Fruit fly (Drosophila melanogaster) whole organism, embryonic: ENCODE results near the gene tinc.

Experiments
- CG10267 ChIP-seq: fragments of 200-800 bp; sonication (Bioruptor generic); optimal IDR thresholded peaks from 2 replicates; lab custom pipeline; 2018; ENCODE audit warnings: missing biosample characterization, mild to moderate bottlenecking, missing genetic modification characterization, moderate library complexity
- CG10979 ChIP-seq: fragments of 200-800 bp; sonication (Bioruptor generic); optimal IDR thresholded peaks from 2 replicates; lab custom pipeline; 2018; ENCODE audit warnings: missing biosample characterization, mild to moderate bottlenecking, missing genetic modification characterization, moderate library complexity
- CG12299 ChIP-seq: fragments of 200-800 bp; sonication (Bioruptor generic); optimal IDR thresholded peaks from 2 replicates; lab custom pipeline; 2018; ENCODE audit warnings: missing biosample characterization, mild to moderate bottlenecking, missing genetic modification characterization
- CG14710 ChIP-seq: fragments of 200-800 bp; sonication (Bioruptor generic); optimal IDR thresholded peaks from 3 replicates; lab custom pipeline; 2019; ENCODE audit warnings: missing biosample characterization, mild to moderate bottlenecking, missing genetic modification characterization, moderate library complexity
- CG15479 ChIP-seq: fragments of 200-800 bp; sonication (Bioruptor generic); optimal IDR thresholded peaks from 3 replicates; lab custom pipeline; 2019; ENCODE audit warnings: missing biosample characterization, mild to moderate bottlenecking, missing genetic modification characterization, moderate library complexity
- CG15696 ChIP-seq: fragments of 200-800 bp; sonication (Bioruptor generic); optimal IDR thresholded peaks from 2 replicates; lab custom pipeline; 2019; ENCODE audit warnings: missing biosample characterization, mild to moderate bottlenecking, missing genetic modification characterization, moderate library complexity
- CG1603 ChIP-seq: fragments of 200-800 bp; sonication (Bioruptor generic); optimal IDR thresholded peaks from 2 replicates; lab custom pipeline; 2019; ENCODE audit warnings: missing biosample characterization, mild to moderate bottlenecking, missing genetic modification characterization, moderate library complexity
- CG18262 ChIP-seq: fragments of 200-800 bp; optimal IDR thresholded peaks from 3 replicates; lab custom pipeline; 2019; ENCODE audit warnings: missing biosample characterization, mild to moderate bottlenecking, missing genetic modification characterization, moderate library complexity
- CG2199 ChIP-seq: fragments of 200-800 bp; sonication (Bioruptor generic); IDR thresholded peaks from 3 replicates; pipeline ENCODE4 v1.3.6; 2022; ENCODE audit warnings: missing biosample characterization, missing genetic modification characterization
- CG2712 ChIP-seq: fragments of 200-800 bp; optimal IDR thresholded peaks from 3 replicates; lab custom pipeline; 2019; ENCODE audit warnings: missing biosample characterization, mild to moderate bottlenecking, missing genetic modification characterization, moderate library complexity
- CG4404 ChIP-seq: fragments of 200-800 bp; sonication (Bioruptor generic); IDR thresholded peaks from 2 replicates; pipeline ENCODE4 v1.3.6; 2022; ENCODE audit warnings: missing biosample characterization, missing genetic modification characterization
- CG4730 ChIP-seq: fragments of 200-800 bp; sonication (Bioruptor generic); IDR thresholded peaks from 2 replicates; pipeline ENCODE4 v1.3.6; 2022; ENCODE audit warnings: missing biosample characterization, missing genetic modification characterization
- CG6791 ChIP-seq: fragments of 200-800 bp; sonication (Bioruptor generic); IDR thresholded peaks from 3 replicates; pipeline ENCODE4 v1.3.6; 2022; ENCODE audit warnings: missing biosample characterization, missing genetic modification characterization; ENCODE audit not compliant: partially characterized antibody
- CG9215 ChIP-seq: fragments of 200-800 bp; sonication (Bioruptor generic); IDR thresholded peaks from 2 replicates; pipeline ENCODE4 v1.3.6; 2022; ENCODE audit warnings: missing biosample characterization, missing genetic modification characterization
- CG9727 ChIP-seq: fragments of 200-800 bp; sonication (Bioruptor generic); optimal IDR thresholded peaks from 3 replicates; lab custom pipeline; 2017; ENCODE audit warnings: missing biosample characterization, mild to moderate bottlenecking, missing genetic modification characterization
- D ChIP-seq, 2 experiments: fragments of 200-800 bp in 1 of 2; fragments of >200 bp in 1 of 2; sonication (Bioruptor generic) in 1 of 2; optimal IDR thresholded peaks; 2 replicates in 1 of 2; 3 replicates in 1 of 2; lab custom pipeline; 2017; ENCODE audit warnings: mild to moderate bottlenecking in 1 of 2, missing biosample characterization in 1 of 2, missing genetic modification characterization in 1 of 2, missing genetic modification reagents in 1 of 2
- D19A ChIP-seq: fragments of 200-800 bp; optimal IDR thresholded peaks from 3 replicates; lab custom pipeline; 2019; ENCODE audit warnings: missing biosample characterization, mild to moderate bottlenecking, missing genetic modification characterization, moderate library complexity
- Doc3 ChIP-seq: fragments of 200-800 bp; sonication (Bioruptor generic); IDR thresholded peaks from 3 replicates; pipeline ENCODE4 v1.3.6; 2022; ENCODE audit warnings: missing biosample characterization, missing genetic modification characterization; ENCODE audit not compliant: partially characterized antibody
- Ets65A ChIP-seq: fragments of 200-800 bp; sonication (Bioruptor generic); peaks from one replicate; lab custom pipeline; 2016; ENCODE audit warnings: missing biosample characterization, missing genetic modification characterization
- ac ChIP-seq: fragments of 200-800 bp; sonication (Bioruptor generic); optimal IDR thresholded peaks from 3 replicates; lab custom pipeline; 2017; ENCODE audit warnings: missing biosample characterization, mild to moderate bottlenecking, missing genetic modification characterization
- cad ChIP-seq: fragments of >200 bp; optimal IDR thresholded peaks from 2 replicates; lab custom pipeline; 2017; ENCODE audit warnings: missing biosample characterization, missing genetic modification characterization
- corto ChIP-seq: fragments of 200-800 bp; sonication (Bioruptor generic); optimal IDR thresholded peaks from 2 replicates; lab custom pipeline; 2016; ENCODE audit warnings: missing biosample characterization, mild to moderate bottlenecking, missing genetic modification characterization, moderate library complexity
- crol ChIP-seq: fragments of 200-800 bp; sonication (Bioruptor generic); IDR thresholded peaks from 2 replicates; pipeline ENCODE4 v1.3.6; 2022; ENCODE audit warnings: missing biosample characterization, missing genetic modification characterization
- dmrt11E ChIP-seq: fragments of 200-800 bp; sonication (Bioruptor generic); optimal IDR thresholded peaks from 3 replicates; lab custom pipeline; 2018; ENCODE audit warnings: missing biosample characterization, mild to moderate bottlenecking, missing genetic modification characterization, moderate library complexity
- grn ChIP-seq: fragments of 200-800 bp; sonication (Bioruptor generic); optimal IDR thresholded peaks from 3 replicates; lab custom pipeline; 2017; ENCODE audit warnings: missing biosample characterization, missing genetic modification characterization
- lbe ChIP-seq: fragments of 200-800 bp; sonication (Bioruptor generic); optimal IDR thresholded peaks from 2 replicates; lab custom pipeline; 2016; ENCODE audit warnings: missing biosample characterization, mild to moderate bottlenecking, missing genetic modification characterization
- lola ChIP-seq, 3 experiments: fragments of >200 bp in 2 of 3; fragments of 200-800 bp in 1 of 3; sonication (Bioruptor generic) in 1 of 3; optimal IDR thresholded peaks; 2 replicates each; lab custom pipeline; 2017 to 2019; ENCODE audit warnings: missing biosample characterization in 3 of 3, missing genetic modification characterization in 3 of 3, mild to moderate bottlenecking in 1 of 3, moderate library complexity in 1 of 3
- onecut ChIP-seq: fragments of 200-800 bp; sonication (Bioruptor generic); IDR thresholded peaks from 2 replicates; pipeline ENCODE4 v1.3.6; 2022; ENCODE audit warnings: missing biosample characterization, missing genetic modification characterization
- org-1 ChIP-seq: fragments of 200-800 bp; sonication (Bioruptor generic); optimal IDR thresholded peaks from 2 replicates; lab custom pipeline; 2017; ENCODE audit warnings: missing biosample characterization, missing genetic modification characterization
- pb ChIP-seq: fragments of 200-800 bp; sonication (Bioruptor generic); optimal IDR thresholded peaks from 3 replicates; lab custom pipeline; 2016; ENCODE audit warnings: missing biosample characterization, missing genetic modification characterization
- prd ChIP-seq, 3 experiments: fragments of >200 bp in 2 of 3; fragments of 200-800 bp in 1 of 3; sonication (Bioruptor generic) in 1 of 3; optimal IDR thresholded peaks in 2 of 3; IDR thresholded peaks in 1 of 3; 2 replicates in 2 of 3; 3 replicates in 1 of 3; pipeline versions ENCODE4 v1.3.6 to Lab custom; 2017 to 2022; ENCODE audit warnings: missing biosample characterization in 1 of 3, missing genetic modification characterization in 1 of 3
- pros ChIP-seq: fragments of 200-800 bp; sonication (Bioruptor generic); optimal IDR thresholded peaks from 3 replicates; lab custom pipeline; 2019; ENCODE audit warnings: missing biosample characterization, mild to moderate bottlenecking, missing genetic modification characterization, moderate library complexity
- sd ChIP-seq: fragments of 200-800 bp; sonication (Bioruptor generic); optimal IDR thresholded peaks from 3 replicates; lab custom pipeline; 2018; ENCODE audit warnings: missing biosample characterization, mild to moderate bottlenecking, missing genetic modification characterization, moderate library complexity
- sens ChIP-seq: fragments of 200-800 bp; sonication (Bioruptor generic); peaks from one replicate; lab custom pipeline; 2016; ENCODE audit warnings: missing biosample characterization, missing genetic modification characterization
- tll ChIP-seq, 2 experiments: fragments of 200-800 bp in 1 of 2; fragments of >200 bp in 1 of 2; sonication (Bioruptor generic) in 1 of 2; optimal IDR thresholded peaks; 2 replicates each; lab custom pipeline; 2017 to 2019; ENCODE audit warnings: missing biosample characterization in 2 of 2, missing genetic modification characterization in 2 of 2, mild to moderate bottlenecking in 1 of 2, moderate library complexity in 1 of 2
- twi ChIP-seq: fragments of 200-800 bp; optimal IDR thresholded peaks from 2 replicates; lab custom pipeline; 2019; ENCODE audit warnings: missing biosample characterization, mild to moderate bottlenecking, missing genetic modification characterization, moderate library complexity
- zen ChIP-seq: fragments of 200-800 bp; sonication (Bioruptor generic); optimal IDR thresholded peaks from 3 replicates; lab custom pipeline; 2018; ENCODE audit warnings: missing biosample characterization, mild to moderate bottlenecking, missing genetic modification characterization, moderate library complexity
- zf30C ChIP-seq: fragments of 200-800 bp; sonication (Bioruptor generic); optimal IDR thresholded peaks from 3 replicates; lab custom pipeline; 2018; ENCODE audit warnings: missing biosample characterization, mild to moderate bottlenecking, missing genetic modification characterization
- zfh2 ChIP-seq: fragments of 200-800 bp; sonication (Bioruptor generic); optimal IDR thresholded peaks from 2 replicates; lab custom pipeline; 2016; ENCODE audit warnings: missing biosample characterization, missing genetic modification characterization

The tinc gene

DNA sequence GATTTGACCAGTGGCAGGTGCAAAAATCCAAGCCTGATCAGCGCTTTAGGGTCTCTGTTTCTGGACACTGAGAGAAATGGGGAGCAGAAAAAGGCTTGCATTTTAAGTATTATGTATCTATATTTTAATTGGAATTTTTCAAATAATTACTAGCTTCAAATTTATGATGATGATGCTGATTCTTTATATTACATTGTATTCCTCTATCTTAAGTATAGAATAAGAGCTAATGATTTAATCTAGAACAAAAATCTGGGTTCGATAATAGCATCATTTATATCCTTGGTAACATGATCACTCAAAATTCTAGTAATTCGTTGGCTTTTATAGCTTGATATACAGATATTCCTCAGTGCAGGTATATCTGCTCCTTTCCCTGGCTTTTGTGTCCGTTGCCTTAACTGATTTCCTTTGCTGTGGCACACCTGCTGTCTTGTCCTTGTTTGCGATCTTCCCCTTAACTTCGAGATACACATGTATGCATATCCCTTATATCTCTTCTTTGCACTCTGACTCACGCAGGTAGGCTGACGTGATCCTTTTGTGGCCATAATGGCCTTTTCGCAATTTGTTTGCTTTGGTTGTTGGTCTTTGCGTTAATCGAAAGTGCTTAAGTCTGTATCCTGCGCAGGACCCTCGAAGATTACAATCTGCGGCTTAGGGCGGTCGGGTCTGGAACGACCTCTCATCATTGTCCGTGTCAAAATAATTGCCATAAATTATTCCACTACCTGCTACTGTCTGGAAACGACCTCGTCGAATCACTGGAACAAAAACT is 14.7 kb downstream of the tinc start:
- TF ChIP-seq zf30C (GFP tag; lab: Kevin White, UChicago), result peak; percentile 78
- peak; percentile 68 for TF ChIP-seq CG15696
- TF ChIP-seq cad (GFP tag; lab: Kevin White, UChicago), result peak; percentile 73
- TF ChIP-seq lola (GFP tag; optimal IDR thresholded peaks at IDR 0.05; lab: Kevin White, UChicago), result peak in 1 of 3 experiments; percentile 9
- TF ChIP-seq CG12299 (tag; lab: Kevin White, UChicago), result no peak
- peak; percentile 4 for TF ChIP-seq CG14710 (tag; lab: Kevin White, UChicago)
- TF ChIP-seq grn (GFP tag; lab: Kevin White, UChicago), result peak; percentile 22
- no peak for TF ChIP-seq sd
- TF ChIP-seq dmrt11E, result peak; percentile 12
- TF ChIP-seq zen, result peak; percentile 96
- no peak for TF ChIP-seq pb (GFP tag; lab: Kevin White, UChicago)
- TF ChIP-seq pros, result peak; percentile 87
- TF ChIP-seq zfh2 (GFP tag; lab: Kevin White, UChicago), result no peak
- peak; percentile 27 for TF ChIP-seq twi (tag; lab: Kevin White, UChicago)
- TF ChIP-seq tll (GFP tag; optimal IDR thresholded peaks at IDR 0.05; lab: Kevin White, UChicago), result peak in 1 of 2 experiments; percentile 100
- TF ChIP-seq prd (optimal IDR thresholded peaks at IDR 0.05; lab: Kevin White, UChicago), result no peak
- peak; percentile 17; the same call in 2 of the 3 replicates for TF ChIP-seq prd (GFP tag; IDR thresholded peaks at IDR 0.05; lab: Robert Waterston, UW)
- no peak for TF ChIP-seq Doc3
- TF ChIP-seq CG10267 (tag; lab: Kevin White, UChicago), result peak; percentile 11
- peak; percentile 65 for TF ChIP-seq ac (GFP tag; lab: Kevin White, UChicago)
- TF ChIP-seq lbe, result peak; percentile 14
- TF ChIP-seq CG4404 (GFP tag; lab: Robert Waterston, UW), result peak; percentile 42; the same call in 1 of the 2 replicates
- TF ChIP-seq CG15479 (GFP tag; lab: Kevin White, UChicago), result peak; percentile 99
- peak; percentile 28 for TF ChIP-seq corto (GFP tag; lab: Kevin White, UChicago)
- peak; percentile 17 for TF ChIP-seq CG18262 (tag; lab: Kevin White, UChicago)
- peak; percentile 21 for TF ChIP-seq CG10979 (tag; lab: Kevin White, UChicago)
- TF ChIP-seq CG4730 (GFP tag; lab: Robert Waterston, UW), result no peak
- TF ChIP-seq CG9727, result peak; percentile 40
- no peak for TF ChIP-seq org-1
- peak; percentile 14 for TF ChIP-seq CG2712
- TF ChIP-seq D (optimal IDR thresholded peaks at IDR 0.05; lab: Kevin White, UChicago), result peak; percentile 86
- no peak for TF ChIP-seq D (GFP tag; optimal IDR thresholded peaks at IDR 0.05; lab: Kevin White, UChicago)
- no peak for TF ChIP-seq D19A (tag; lab: Kevin White, UChicago)
- TF ChIP-seq, all 482 proteins: peak for 23

dm6 chr3R:17827038-17827616 is 15.8 kb downstream of the tinc start:
- TF ChIP-seq CG10267 (tag; lab: Kevin White, UChicago), result no peak
- 0 out of 3 replicates have a peak, but pooled peaks have one; percentile 11 for TF ChIP-seq CG6791 (GFP tag; lab: Robert Waterston, UW)
- TF ChIP-seq Ets65A (GFP tag; lab: Kevin White, UChicago), result peak; percentile 69
- TF ChIP-seq sens (GFP tag; lab: Kevin White, UChicago), result peak; percentile 10
- peak; percentile 71 for TF ChIP-seq crol
- TF ChIP-seq CG9215 (GFP tag; lab: Robert Waterston, UW), result peak; percentile 25; the same call in 1 of the 2 replicates
- no peak for TF ChIP-seq CG1603
- TF ChIP-seq CG2199 (GFP tag; lab: Robert Waterston, UW), result peak; percentile 84; the same call in 2 of the 3 replicates
- TF ChIP-seq onecut, result peak; percentile 55; the same call in 1 of the 2 replicates
